Fruit fly (Drosophila melanogaster) S2 (cell line): ENCODE results near the gene CG14082.

Source experiments
- CG8478 ChIP-seq: fragments of >200 bp; optimal IDR thresholded peaks from 2 replicates; lab custom pipeline; 2018
- CTCF ChIP-seq, 2 experiments: fragments of >200 bp; optimal IDR thresholded peaks; 2 replicates each; lab custom pipeline; 2018

- no peak for TF ChIP-seq CTCF (optimal IDR thresholded peaks at IDR 0.05; lab: Kevin White, UChicago)
- no peak for TF ChIP-seq CG8478 (lab: Kevin White, UChicago)
Measured at dm6 chr3L:19182067-19182466, 43.3 kb upstream of the CG14082 start.
